Worm (Caenorhabditis elegans): ENCODE results near the gene srh-31.

The srh-31 gene

ce11 chrV:17694260-17694659 lies 12.9 kb upstream of the srh-31 start:
- peak; percentile 87 for TF ChIP-seq elt-2 (tag; optimal IDR thresholded peaks at IDR 0.05)
- TF ChIP-seq ztf-16 (tag; optimal IDR thresholded peaks at IDR 0.05): no peak
- no peak for TF ChIP-seq ceh-18 (tag; optimal IDR thresholded peaks at IDR 0.05)
- TF ChIP-seq ceh-14 (tag; optimal IDR thresholded peaks at IDR 0.05): no peak
- no peak for TF ChIP-seq Y22D7AL.16 (tag; optimal IDR thresholded peaks at IDR 0.05)

- TF ChIP-seq dmd-4 (tag; optimal IDR thresholded peaks at IDR 0.05; ENCODE audit: borderline replicate concordance): no peak
- no peak for TF ChIP-seq unc-86 (tag; optimal IDR thresholded peaks at IDR 0.05)
- no peak for TF ChIP-seq hlh-30 (tag; optimal IDR thresholded peaks at IDR 0.05; ENCODE audit: insufficient read depth)
- TF ChIP-seq gmeb-2 (tag; optimal IDR thresholded peaks at IDR 0.05): no peak
- TF ChIP-seq fax-1 (tag; optimal IDR thresholded peaks at IDR 0.05): no peak
- TF ChIP-seq ceh-48 (tag; optimal IDR thresholded peaks at IDR 0.05): no peak
- TF ChIP-seq lim-6 (tag; optimal IDR thresholded peaks at IDR 0.05): no peak
These were observed 11.3 kb upstream of the srh-31 start, which contains the start of gene Y26G10.1 for ce11 chrV:17695802-17696201. TSS of gene Y26G10.1 (minus strand) at chrV:17695902.

- TF ChIP-seq fkh-6 (tag; optimal IDR thresholded peaks at IDR 0.05) (no peak), unc-3 (GFP tag; conservative IDR thresholded peaks at IDR 0.05) (no peak), unc-3 (tag; optimal IDR thresholded peaks at IDR 0.05) (no peak)
These were observed 10.4 kb upstream of the srh-31 start, which contains the start of gene spp-29 for ce11 chrV:17696753-17697152. TSS of gene spp-29 (minus strand) at chrV:17696853.

- TF ChIP-seq ceh-18 (tag; optimal IDR thresholded peaks at IDR 0.05): no peak
These were observed 8.0 kb upstream of the srh-31 start, which contains the start of gene Y26G10.4 for ce11 chrV:17699097-17699496. TSS of gene Y26G10.4 (minus strand) at chrV:17699197.

- TF ChIP-seq nfya-1 (tag; optimal IDR thresholded peaks at IDR 0.05): no peak
- TF ChIP-seq ets-4 (tag; optimal IDR thresholded peaks at IDR 0.05): no peak
- no peak for TF ChIP-seq elt-4 (tag; optimal IDR thresholded peaks at IDR 0.05)
- no peak for TF ChIP-seq ceh-14 (tag; optimal IDR thresholded peaks at IDR 0.05)
- TF ChIP-seq lim-6 (tag; optimal IDR thresholded peaks at IDR 0.05): no peak
- TF ChIP-seq C08G9.2 (tag; optimal IDR thresholded peaks at IDR 0.05): no peak
- no peak for TF ChIP-seq pqm-1 (tag; optimal IDR thresholded peaks at IDR 0.05)
- no peak for TF ChIP-seq syd-9 (tag; optimal IDR thresholded peaks at IDR 0.05)
- TF ChIP-seq ztf-16 (tag; optimal IDR thresholded peaks at IDR 0.05): no peak
- TF ChIP-seq rnt-1 (tag; optimal IDR thresholded peaks at IDR 0.05): no peak
- no peak for TF ChIP-seq ceh-31 (tag; optimal IDR thresholded peaks at IDR 0.05)
These were observed 7.5 kb upstream of the srh-31 start, which contains the start of gene Y26G10.6 for ce11 chrV:17699659-17700058. TSS of gene Y26G10.6 (plus strand) at chrV:17699959.

- TF ChIP-seq rnt-1 (tag; optimal IDR thresholded peaks at IDR 0.05) (no peak), lim-6 (tag; optimal IDR thresholded peaks at IDR 0.05) (no peak), pqm-1 (tag; optimal IDR thresholded peaks at IDR 0.05) (no peak), sox-2 (GFP tag; IDR thresholded peaks at IDR 0.05) (no peak), ztf-16 (tag; optimal IDR thresholded peaks at IDR 0.05) (no peak), hlh-6 (tag; optimal IDR thresholded peaks at IDR 0.05) (no peak)
These were observed 6.3 kb upstream of the srh-31 start, which contains the start of the genes Y26G10.5 and srh-32 for ce11 chrV:17700728-17701262. TSS of gene Y26G10.5 (minus strand) at chrV:17700828. TSS of gene srh-32 (plus strand) at chrV:17701212.

ce11 chrV:17705814-17706213 lies 1.3 kb upstream of the srh-31 start, which contains the start of gene W06D12.6:
TSS of gene W06D12.6 (plus strand) at chrV:17706114.
- TF ChIP-seq dmd-4 (tag; optimal IDR thresholded peaks at IDR 0.05; ENCODE audit: borderline replicate concordance) (no peak), mec-3 (tag; optimal IDR thresholded peaks at IDR 0.05; ENCODE audit: borderline replicate concordance) (no peak), unc-86 (tag; optimal IDR thresholded peaks at IDR 0.05) (no peak), pax-1 (tag; optimal IDR thresholded peaks at IDR 0.05) (no peak), hlh-15 (tag; optimal IDR thresholded peaks at IDR 0.05) (no peak), ttx-3 (tag; optimal IDR thresholded peaks at IDR 0.05) (no peak), C08G9.2 (tag; optimal IDR thresholded peaks at IDR 0.05) (no peak), nfya-1 (tag; optimal IDR thresholded peaks at IDR 0.05) (no peak), Y22D7AL.16 (tag; optimal IDR thresholded peaks at IDR 0.05) (no peak), elt-4 (tag; optimal IDR thresholded peaks at IDR 0.05) (no peak), ahr-1 (tag; optimal IDR thresholded peaks at IDR 0.05) (no peak), dve-1 (tag; optimal IDR thresholded peaks at IDR 0.05) (no peak), ref-2 (tag; optimal IDR thresholded peaks at IDR 0.05) (no peak)

Data from whole organism, late embryonic.